Worm (Caenorhabditis elegans): ENCODE measurements around the gene mpst-7.

mpst-7 gene

DNA sequence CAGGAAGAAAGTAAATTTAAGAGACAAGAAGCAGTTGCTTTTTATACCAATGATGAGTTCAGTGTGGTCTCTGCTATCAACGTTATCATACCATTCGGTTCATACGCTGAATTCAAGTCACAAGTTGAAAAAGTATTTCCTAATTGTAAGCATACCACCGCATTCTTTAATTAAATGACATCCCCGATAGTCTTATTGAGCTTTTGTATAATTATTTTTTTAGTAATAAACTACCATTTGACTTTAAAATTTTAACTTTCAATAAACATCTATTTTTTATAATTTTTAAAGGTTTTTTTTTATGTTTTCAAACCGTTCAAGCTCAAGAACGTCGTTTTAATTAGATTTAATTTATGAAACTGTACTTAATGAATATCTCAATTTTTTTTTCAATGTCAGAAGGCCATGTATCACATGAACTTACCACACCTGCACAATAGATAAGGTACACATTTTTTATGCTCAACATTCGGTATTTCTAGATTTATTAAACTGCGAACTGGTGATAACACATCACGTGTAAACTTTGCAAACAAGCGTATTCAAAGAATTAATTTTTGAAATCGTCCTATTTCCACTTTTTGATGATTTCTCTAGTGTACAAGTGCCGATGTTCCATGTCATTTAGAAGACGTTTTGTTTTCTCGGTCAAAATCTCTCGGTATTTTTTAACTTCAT, 19.0 kb downstream of the mpst-7 start, which contains the start of gene T16G1.4:
TSS of gene T16G1.4 (minus strand) at position 51 of the 678 bp plus-strand sequence.
- TF ChIP-seq cog-1 (tag; optimal IDR thresholded peaks at IDR 0.05) (no peak), klf-2 (GFP tag; conservative IDR thresholded peaks at IDR 0.05) (no peak), T22C8.4 (GFP tag; IDR thresholded peaks at IDR 0.05) (no peak), ztf-23 (GFP tag; IDR thresholded peaks at IDR 0.05) (no peak), ref-1 (GFP tag; conservative IDR thresholded peaks at IDR 0.05) (no peak), tab-1 (GFP tag; IDR thresholded peaks at IDR 0.05) (no peak), flt-1 (GFP tag; IDR thresholded peaks at IDR 0.05) (no peak)

ce11 chrV:12939434-12939833, 21.5 kb downstream of the mpst-7 start, which contains the start of gene T16G1.5:
Gene T16G1.5 (minus strand): TSS chrV:12939552.
- TF ChIP-seq ztf-23 (GFP tag; IDR thresholded peaks at IDR 0.05) (no peak), tab-1 (GFP tag; IDR thresholded peaks at IDR 0.05) (no peak), flt-1 (GFP tag; IDR thresholded peaks at IDR 0.05) (no peak), klf-2 (GFP tag; conservative IDR thresholded peaks at IDR 0.05) (no peak), med-1 (GFP tag; optimal IDR thresholded peaks at IDR 0.05; ENCODE audit: insufficient read depth) (no peak), cog-1 (tag; optimal IDR thresholded peaks at IDR 0.05) (no peak), ztf-29 (GFP tag; IDR thresholded peaks at IDR 0.05) (no peak), ref-1 (GFP tag; conservative IDR thresholded peaks at IDR 0.05) (no peak), T22C8.4 (GFP tag; IDR thresholded peaks at IDR 0.05) (no peak)

DNA sequence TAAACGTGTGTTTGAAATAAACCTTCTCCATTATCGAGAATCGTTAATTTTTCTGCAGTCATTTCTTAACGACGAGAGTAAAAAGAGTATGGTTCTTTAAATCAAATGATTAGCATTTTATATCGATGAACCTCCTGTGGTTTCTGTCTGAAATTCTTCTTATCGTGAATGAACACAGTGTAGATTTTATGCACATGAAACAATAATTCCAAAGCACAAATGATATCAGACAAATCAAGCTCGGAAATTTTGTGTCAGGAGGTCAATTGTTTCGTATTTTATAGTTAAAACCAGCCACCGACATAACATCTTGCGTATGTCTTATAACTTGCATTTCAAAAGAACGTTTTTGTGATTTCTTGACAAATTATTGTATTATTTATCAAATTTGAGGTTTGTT, 23.8 kb downstream of the mpst-7 start, which contains the start of gene T16G1.6:
TSS of gene T16G1.6 (minus strand) at position 77 of the 400 bp plus-strand sequence.
- TF ChIP-seq ztf-29 (GFP tag; IDR thresholded peaks at IDR 0.05) (no peak), T22C8.4 (GFP tag; IDR thresholded peaks at IDR 0.05) (no peak), flt-1 (GFP tag; IDR thresholded peaks at IDR 0.05) (no peak), ref-1 (GFP tag; conservative IDR thresholded peaks at IDR 0.05) (no peak), klf-2 (GFP tag; conservative IDR thresholded peaks at IDR 0.05) (no peak), tab-1 (GFP tag; IDR thresholded peaks at IDR 0.05) (no peak), med-1 (GFP tag; optimal IDR thresholded peaks at IDR 0.05; ENCODE audit: insufficient read depth) (no peak), cog-1 (tag; optimal IDR thresholded peaks at IDR 0.05) (no peak), ztf-23 (GFP tag; IDR thresholded peaks at IDR 0.05) (no peak)

DNA sequence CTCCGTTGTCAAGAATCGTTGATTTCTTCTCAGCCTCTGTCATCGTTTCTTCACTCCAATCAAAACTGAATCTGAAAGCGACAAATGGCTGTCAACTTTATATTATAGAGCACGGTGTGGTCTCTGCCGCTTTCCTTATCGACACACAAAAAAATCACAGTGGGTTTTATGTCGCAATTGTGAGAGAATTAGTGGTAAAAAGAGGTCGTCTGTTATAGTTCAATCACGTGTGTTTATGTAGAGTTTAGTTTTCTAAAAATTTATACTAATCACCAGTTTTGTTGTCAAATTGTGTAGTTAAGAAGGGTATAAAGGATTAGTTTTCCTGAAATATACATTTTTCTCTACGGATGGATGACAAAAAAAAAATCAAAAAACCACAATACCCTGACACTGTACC, 26.0 kb downstream of the mpst-7 start, which contains the start of gene T16G1.7:
TSS of gene T16G1.7 (minus strand) at position 137 of the 400 bp plus-strand sequence.
- TF ChIP-seq T22C8.4 (GFP tag; IDR thresholded peaks at IDR 0.05) = no peak
- TF ChIP-seq med-1 (GFP tag; optimal IDR thresholded peaks at IDR 0.05; ENCODE audit: insufficient read depth) = no peak
- TF ChIP-seq ztf-29 (GFP tag; IDR thresholded peaks at IDR 0.05) = no peak
- TF ChIP-seq flt-1 (GFP tag; IDR thresholded peaks at IDR 0.05) = no peak
- TF ChIP-seq ztf-23 (GFP tag; IDR thresholded peaks at IDR 0.05) = no peak
- no peak for TF ChIP-seq cog-1 (tag; optimal IDR thresholded peaks at IDR 0.05)
- no peak for TF ChIP-seq tab-1 (GFP tag; IDR thresholded peaks at IDR 0.05)
- no peak for TF ChIP-seq klf-2 (GFP tag; conservative IDR thresholded peaks at IDR 0.05)
- TF ChIP-seq ref-1 (GFP tag; conservative IDR thresholded peaks at IDR 0.05) = no peak

DNA sequence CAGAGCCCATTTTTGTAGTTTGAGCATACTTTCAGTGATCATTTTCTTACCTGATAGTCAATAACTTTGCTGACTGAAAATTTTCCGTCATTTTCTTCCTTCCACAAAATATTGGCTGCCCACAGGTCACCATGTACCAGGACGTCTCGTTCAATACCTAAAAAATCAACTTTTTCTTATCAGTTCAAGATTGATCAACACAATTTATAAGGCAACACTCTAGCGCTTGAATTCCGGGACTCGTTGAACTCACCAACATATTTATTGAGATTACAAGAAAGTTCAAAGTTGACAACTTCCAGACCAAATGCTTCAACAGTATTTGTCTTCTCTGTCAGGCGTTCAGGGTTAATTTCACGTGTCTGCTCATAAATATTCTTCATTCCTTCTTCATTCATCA, 27.3 kb downstream of the mpst-7 start:
- TF ChIP-seq med-1 (GFP tag; optimal IDR thresholded peaks at IDR 0.05; ENCODE audit: insufficient read depth) (no peak), ztf-23 (GFP tag; IDR thresholded peaks at IDR 0.05) (no peak), tab-1 (GFP tag; IDR thresholded peaks at IDR 0.05) (no peak), ztf-29 (GFP tag; IDR thresholded peaks at IDR 0.05) (no peak), klf-2 (GFP tag; conservative IDR thresholded peaks at IDR 0.05) (no peak), cog-1 (tag; optimal IDR thresholded peaks at IDR 0.05) (no peak), ref-1 (GFP tag; conservative IDR thresholded peaks at IDR 0.05) (no peak), T22C8.4 (GFP tag; IDR thresholded peaks at IDR 0.05) (no peak), flt-1 (GFP tag; IDR thresholded peaks at IDR 0.05) (no peak)

ce11 chrV:12928929-12929532, 31.9 kb downstream of the mpst-7 start, which contains the start of gene T16G1.2:
Gene T16G1.2 (plus strand): TSS chrV:12929482.
- TF ChIP-seq med-1 (GFP tag; optimal IDR thresholded peaks at IDR 0.05; ENCODE audit: insufficient read depth) (no peak), ztf-23 (GFP tag; IDR thresholded peaks at IDR 0.05) (no peak), ztf-29 (GFP tag; IDR thresholded peaks at IDR 0.05) (no peak), flt-1 (GFP tag; IDR thresholded peaks at IDR 0.05) (no peak), cog-1 (tag; optimal IDR thresholded peaks at IDR 0.05) (no peak), T22C8.4 (GFP tag; IDR thresholded peaks at IDR 0.05) (no peak), tab-1 (GFP tag; IDR thresholded peaks at IDR 0.05) (no peak)

- TF ChIP-seq ref-1 (GFP tag; conservative IDR thresholded peaks at IDR 0.05) (no peak), ztf-29 (GFP tag; IDR thresholded peaks at IDR 0.05) (no peak), tab-1 (GFP tag; IDR thresholded peaks at IDR 0.05) (no peak), klf-2 (GFP tag; conservative IDR thresholded peaks at IDR 0.05) (no peak), cog-1 (tag; optimal IDR thresholded peaks at IDR 0.05) (no peak), ztf-23 (GFP tag; IDR thresholded peaks at IDR 0.05) (no peak)
These were observed 36.8 kb downstream of the mpst-7 start, which contains the start of gene pqn-67 for ce11 chrV:12924128-12924527. Gene pqn-67 (plus strand): TSS chrV:12924428.

ce11 chrV:12922308-12922707, 38.6 kb downstream of the mpst-7 start, which contains the start of gene dhrs-4:
Gene dhrs-4 (plus strand): TSS chrV:12922608.
- TF ChIP-seq flt-1 (GFP tag; IDR thresholded peaks at IDR 0.05) (no peak), T22C8.4 (GFP tag; IDR thresholded peaks at IDR 0.05) (no peak), tab-1 (GFP tag; IDR thresholded peaks at IDR 0.05) (no peak), ref-1 (GFP tag; conservative IDR thresholded peaks at IDR 0.05) (no peak), med-1 (GFP tag; optimal IDR thresholded peaks at IDR 0.05; ENCODE audit: insufficient read depth) (no peak), ztf-29 (GFP tag; IDR thresholded peaks at IDR 0.05) (no peak), cog-1 (tag; optimal IDR thresholded peaks at IDR 0.05) (no peak), klf-2 (GFP tag; conservative IDR thresholded peaks at IDR 0.05) (no peak), ztf-23 (GFP tag; IDR thresholded peaks at IDR 0.05) (no peak)

ce11 chrV:12921680-12922079, 39.3 kb downstream of the mpst-7 start:
- TF ChIP-seq tab-1 (GFP tag; IDR thresholded peaks at IDR 0.05) (no peak), T22C8.4 (GFP tag; IDR thresholded peaks at IDR 0.05) (no peak), ztf-29 (GFP tag; IDR thresholded peaks at IDR 0.05) (no peak), klf-2 (GFP tag; conservative IDR thresholded peaks at IDR 0.05) (no peak), cog-1 (tag; optimal IDR thresholded peaks at IDR 0.05) (no peak), ztf-23 (GFP tag; IDR thresholded peaks at IDR 0.05) (no peak), ref-1 (GFP tag; conservative IDR thresholded peaks at IDR 0.05) (no peak)

Measured in whole organism, midembryonic.